Worm (Caenorhabditis elegans) whole organism, early embryonic: Measurements from ENCODE around the gene flp-32.

ENCODE experiments used
- B0310.2 ChIP-seq: sonication (generic microtip); optimal IDR thresholded peaks from 2 replicates; lab custom pipeline; 2016; ENCODE audit warnings: mild to moderate bottlenecking, missing genetic modification characterization, missing compliant biosample characterization
- F13C5.2 ChIP-seq: sonication (generic microtip); optimal IDR thresholded peaks from 2 replicates; lab custom pipeline; 2017; ENCODE audit warnings: mild to moderate bottlenecking, missing genetic modification characterization, inconsistent platforms, missing compliant biosample characterization
- aly-1 ChIP-seq: sonication (generic microtip); optimal IDR thresholded peaks from 2 replicates; lab custom pipeline; 2016; ENCODE audit warnings: missing genetic modification characterization, missing compliant biosample characterization
- ama-1 ChIP-seq: fragments of 150-350 bp; optimal IDR thresholded peaks from 2 replicates; lab custom pipeline; 2014
- ceh-13 ChIP-seq: fragments of 200-800 bp; sonication (Bioruptor generic); optimal IDR thresholded peaks from 2 replicates; lab custom pipeline; 2018; ENCODE audit warnings: mild to moderate bottlenecking, missing genetic modification characterization, missing compliant biosample characterization
- ceh-36 ChIP-seq: sonication (generic microtip); optimal IDR thresholded peaks from 2 replicates; lab custom pipeline; 2016; ENCODE audit warnings: missing genetic modification characterization, inconsistent platforms, missing compliant biosample characterization
- ets-7 ChIP-seq: sonication (generic microtip); optimal IDR thresholded peaks from 2 replicates; lab custom pipeline; 2016; ENCODE audit warnings: missing genotype, missing genetic modification characterization, missing compliant biosample characterization
- flt-1 ChIP-seq: fragments of 200-800 bp; sonication (Bioruptor generic); IDR thresholded peaks from 2 replicates; pipeline ENCODE4 v1.3.6; 2022; ENCODE audit warnings: missing genetic modification characterization, missing compliant biosample characterization
- hmbx-1 ChIP-seq: sonication (generic microtip); optimal IDR thresholded peaks from 2 replicates; lab custom pipeline; 2016; ENCODE audit warnings: mild to moderate bottlenecking, missing genetic modification characterization, missing compliant biosample characterization
- hmg-4 ChIP-seq: fragments of 200-800 bp; sonication (Bioruptor generic); optimal IDR thresholded peaks from 2 replicates; lab custom pipeline; 2018; ENCODE audit warnings: mild to moderate bottlenecking, missing genetic modification characterization, missing compliant biosample characterization
- sea-1 ChIP-seq: fragments of 200-800 bp; sonication (Bioruptor generic); conservative IDR thresholded peaks from 2 replicates; pipeline ENCODE4 v1.3.6; 2022; ENCODE audit warnings: missing genetic modification characterization, missing compliant biosample characterization
- tbx-11 ChIP-seq: fragments of 200-800 bp; sonication (Bioruptor generic); IDR thresholded peaks from 2 replicates; pipeline ENCODE4 v1.3.6; 2022; ENCODE audit warnings: missing genetic modification characterization, missing compliant biosample characterization
- tbx-37 ChIP-seq: fragments of 200-800 bp; sonication (Bioruptor generic); conservative IDR thresholded peaks from 2 replicates; pipeline ENCODE4 v1.3.6; 2022; ENCODE audit warnings: missing genetic modification reagents, missing genetic modification characterization, missing compliant biosample characterization
- tra-4 ChIP-seq: sonication (generic microtip); optimal IDR thresholded peaks from 2 replicates; lab custom pipeline; 2017; ENCODE audit warnings: missing genetic modification characterization, missing compliant biosample characterization

ce11 chrX:15466032-15466431 lies 32.4 kb downstream of the flp-32 start, which contains the start of gene sprr-1:
- TF ChIP-seq tra-4 (tag; lab: Kevin White, UChicago) = no peak
- no peak for TF ChIP-seq tbx-37 (GFP tag; lab: Robert Waterston, UW)
- no peak for TF ChIP-seq sea-1 (GFP tag; lab: Robert Waterston, UW)
- TF ChIP-seq flt-1 (GFP tag; lab: Robert Waterston, UW) = no peak
- no peak for TF ChIP-seq hmbx-1 (tag; lab: Kevin White, UChicago)
- no peak for TF ChIP-seq ama-1 (lab: Kevin White, UChicago)
- no peak for TF ChIP-seq ceh-13 (GFP tag; lab: Kevin White, UChicago)
- TF ChIP-seq aly-1 (tag; lab: Kevin White, UChicago) = no peak
- TF ChIP-seq B0310.2 = no peak
- no peak for TF ChIP-seq ets-7
- no peak for TF ChIP-seq hmg-4 (GFP tag; lab: Kevin White, UChicago)
- no peak for TF ChIP-seq tbx-11 (GFP tag; lab: Robert Waterston, UW)
- TF ChIP-seq ceh-36 (tag; lab: Kevin White, UChicago) = no peak
- no peak for TF ChIP-seq F13C5.2 (tag; lab: Kevin White, UChicago)
